Worm (Caenorhabditis elegans) whole organism, young adult: ENCODE results near the gene F13H8.5.

Experiments used
- B0035.1 ChIP-seq: sonication (generic microtip); optimal IDR thresholded peaks from 2 replicates; lab custom pipeline; 2016; ENCODE audit warnings: missing genetic modification characterization, mild to moderate bottlenecking, missing compliant biosample characterization, missing genotype, missing genetic modification reagents
- B0261.1 ChIP-seq: sonication (generic microtip); optimal IDR thresholded peaks from 2 replicates; lab custom pipeline; 2016; ENCODE audit warnings: mild to moderate bottlenecking, missing genetic modification characterization, moderate library complexity, missing compliant biosample characterization
- D2030.7 ChIP-seq: fragments of 200-800 bp; sonication (Bioruptor generic); IDR thresholded peaks from 2 replicates; pipeline ENCODE4 v1.3.6; 2022; ENCODE audit warnings: missing genetic modification reagents, missing genetic modification characterization, missing compliant biosample characterization
- F22D6.2 ChIP-seq: sonication (generic microtip); optimal IDR thresholded peaks from 2 replicates; lab custom pipeline; 2016; ENCODE audit warnings: mild to moderate bottlenecking, missing genetic modification characterization, missing compliant biosample characterization
- F49E8.2 ChIP-seq: sonication (generic microtip); optimal IDR thresholded peaks from 3 replicates; lab custom pipeline; 2017; ENCODE audit warnings: missing genetic modification characterization, mild to moderate bottlenecking, missing compliant biosample characterization, antibody characterized with exemption, moderate library complexity; ENCODE audit not compliant: insufficient read depth
- F55B11.4 ChIP-seq: sonication (generic microtip); optimal IDR thresholded peaks from 2 replicates; lab custom pipeline; 2016; ENCODE audit warnings: missing compliant biosample characterization, missing genetic modification characterization, borderline replicate concordance; ENCODE audit not compliant: insufficient read depth
- F57A8.1 ChIP-seq: fragments of 200-800 bp; sonication (Bioruptor generic); optimal IDR thresholded peaks from 2 replicates; lab custom pipeline; 2018; ENCODE audit warnings: mild to moderate bottlenecking, missing genetic modification characterization, moderate library complexity, missing compliant biosample characterization
- K12H6.12 ChIP-seq: fragments of 200-800 bp; sonication (Bioruptor generic); optimal IDR thresholded peaks from 2 replicates; lab custom pipeline; 2018; ENCODE audit warnings: mild to moderate bottlenecking, missing genetic modification characterization, missing compliant biosample characterization
- Y53F4B.3 ChIP-seq: fragments of 200-800 bp; sonication (Bioruptor generic); IDR thresholded peaks from 2 replicates; pipeline ENCODE4 v1.3.6; 2022; ENCODE audit warnings: missing genetic modification reagents, missing genetic modification characterization, missing compliant biosample characterization
- aptf-3 ChIP-seq: fragments of 200-800 bp; sonication (Bioruptor generic); IDR thresholded peaks from 2 replicates; pipeline ENCODE4 v1.3.6; 2022; ENCODE audit warnings: missing genetic modification characterization, missing compliant biosample characterization
- athp-1 ChIP-seq: sonication (generic microtip); optimal IDR thresholded peaks from 2 replicates; lab custom pipeline; 2017; ENCODE audit warnings: mild to moderate bottlenecking, missing genetic modification characterization, missing compliant biosample characterization
- cebp-2 ChIP-seq: fragments of 200-800 bp; sonication (Bioruptor generic); IDR thresholded peaks from 2 replicates; pipeline ENCODE4 v1.3.6; 2022; ENCODE audit warnings: missing genetic modification characterization, missing compliant biosample characterization
- ceh-58 ChIP-seq: fragments of 200-800 bp; sonication (Bioruptor generic); IDR thresholded peaks from 2 replicates; pipeline ENCODE4 v1.3.6; 2022; ENCODE audit warnings: missing genetic modification characterization, missing compliant biosample characterization
- ceh-79 ChIP-seq: sonication (generic microtip); optimal IDR thresholded peaks from 2 replicates; lab custom pipeline; 2017; ENCODE audit warnings: mild to moderate bottlenecking, missing genetic modification characterization, missing compliant biosample characterization
- dpff-1 ChIP-seq: sonication (generic microtip); optimal IDR thresholded peaks from 2 replicates; lab custom pipeline; 2017; ENCODE audit warnings: mild to moderate bottlenecking, missing genetic modification characterization, missing compliant biosample characterization
- egl-18 ChIP-seq: fragments of 200-800 bp; sonication (Bioruptor generic); IDR thresholded peaks from 2 replicates; pipeline ENCODE4 v1.3.6; 2022; ENCODE audit warnings: missing genetic modification reagents, missing genetic modification characterization, missing compliant biosample characterization
- egl-44 ChIP-seq: fragments of 200-800 bp; sonication (Bioruptor generic); IDR thresholded peaks from 2 replicates; pipeline ENCODE4 v1.3.6; 2022; ENCODE audit warnings: missing genetic modification reagents, missing genetic modification characterization, missing compliant biosample characterization
- egrh-3 ChIP-seq: fragments of 200-800 bp; sonication (Bioruptor generic); IDR thresholded peaks from 2 replicates; pipeline ENCODE4 v1.3.6; 2022; ENCODE audit warnings: missing genetic modification reagents, missing genetic modification characterization, missing compliant biosample characterization
- hlh-12 ChIP-seq: sonication (generic microtip); optimal IDR thresholded peaks from 2 replicates; lab custom pipeline; 2016; ENCODE audit warnings: missing genetic modification characterization, missing compliant biosample characterization
- hlh-26 ChIP-seq: fragments of 200-800 bp; sonication (Bioruptor generic); conservative IDR thresholded peaks from 2 replicates; pipeline ENCODE4 v1.3.6; 2022; ENCODE audit warnings: missing genetic modification reagents, missing genetic modification characterization, missing compliant biosample characterization
- hsf-1 ChIP-seq: fragments of 200-800 bp; sonication (Bioruptor generic); IDR thresholded peaks from 2 replicates; pipeline ENCODE4 v1.3.6; 2022; ENCODE audit warnings: missing genetic modification reagents, missing genetic modification characterization, missing compliant biosample characterization
- let-607 ChIP-seq, 2 experiments: fragments of 200-800 bp in 1 of 2; sonication (Bioruptor generic) in 1 of 2; sonication (generic microtip) in 1 of 2; optimal IDR thresholded peaks; 2 replicates each; lab custom pipeline; 2016 to 2018; ENCODE audit warnings: mild to moderate bottlenecking in 2 of 2, missing compliant biosample characterization in 2 of 2, missing genetic modification characterization in 2 of 2, moderate library complexity in 2 of 2, missing genotype in 1 of 2
- lin-26 ChIP-seq: fragments of 200-800 bp; sonication (Bioruptor generic); IDR thresholded peaks from 2 replicates; pipeline ENCODE4 v1.3.6; 2022; ENCODE audit warnings: missing genetic modification reagents, missing genetic modification characterization, missing compliant biosample characterization
- lin-35 ChIP-seq, 3 experiments: fragments of 150-350 bp in 2 of 3; sonication (generic microtip) in 1 of 3; optimal IDR thresholded peaks; 2 replicates each; lab custom pipeline; 2014 to 2018; ENCODE audit warnings: missing biosample characterization in 3 of 3, missing genetic modification characterization in 3 of 3, missing genetic modification reagents in 3 of 3
- lir-1 ChIP-seq: fragments of 200-800 bp; sonication (Bioruptor generic); conservative IDR thresholded peaks from 2 replicates; pipeline ENCODE4 v1.3.6; 2022; ENCODE audit warnings: missing genetic modification reagents, missing genetic modification characterization, missing compliant biosample characterization
- lsl-1 ChIP-seq: fragments of 200-800 bp; sonication (Bioruptor generic); optimal IDR thresholded peaks from 2 replicates; lab custom pipeline; 2018; ENCODE audit warnings: mild to moderate bottlenecking, missing genetic modification characterization, moderate library complexity, missing compliant biosample characterization
- lsy-27 ChIP-seq: sonication (generic microtip); optimal IDR thresholded peaks from 2 replicates; lab custom pipeline; 2017; ENCODE audit warnings: missing genetic modification characterization, mild to moderate bottlenecking, missing compliant biosample characterization, antibody characterized with exemption, missing genotype, borderline replicate concordance; ENCODE audit not compliant: insufficient read depth
- madf-3 ChIP-seq: fragments of 200-800 bp; sonication (Bioruptor generic); IDR thresholded peaks from 2 replicates; pipeline ENCODE4 v1.3.6; 2022; ENCODE audit warnings: missing genetic modification reagents, missing genetic modification characterization, missing compliant biosample characterization
- madf-6 ChIP-seq: fragments of 200-800 bp; sonication (Bioruptor generic); IDR thresholded peaks from 2 replicates; pipeline ENCODE4 v1.3.6; 2022; ENCODE audit warnings: missing genetic modification reagents, missing genetic modification characterization, missing compliant biosample characterization
- madf-8 ChIP-seq: fragments of 200-800 bp; sonication (Bioruptor generic); conservative IDR thresholded peaks from 2 replicates; pipeline ENCODE4 v1.3.6; 2022; ENCODE audit warnings: missing genetic modification reagents, missing genetic modification characterization, missing compliant biosample characterization
- mcd-1 ChIP-seq: fragments of 200-800 bp; sonication (Bioruptor generic); IDR thresholded peaks from 2 replicates; pipeline ENCODE4 v1.3.6; 2022; ENCODE audit warnings: missing genetic modification reagents, missing genetic modification characterization, missing compliant biosample characterization
- mxl-1 ChIP-seq: sonication (generic microtip); optimal IDR thresholded peaks from 2 replicates; lab custom pipeline; 2016; ENCODE audit warnings: missing genetic modification characterization, missing compliant biosample characterization
- nfyb-1 ChIP-seq: fragments of 200-800 bp; sonication (Bioruptor generic); IDR thresholded peaks from 2 replicates; pipeline ENCODE4 v1.3.6; 2022; ENCODE audit warnings: missing genetic modification reagents, missing genetic modification characterization, missing compliant biosample characterization
- nhr-120 ChIP-seq: fragments of 200-800 bp; sonication (Bioruptor generic); IDR thresholded peaks from 2 replicates; pipeline ENCODE4 v1.3.6; 2022; ENCODE audit warnings: missing genetic modification characterization, missing compliant biosample characterization
- nhr-27 ChIP-seq: fragments of 200-800 bp; sonication (Bioruptor generic); optimal IDR thresholded peaks from 2 replicates; lab custom pipeline; 2018; ENCODE audit warnings: mild to moderate bottlenecking, missing genetic modification characterization, moderate library complexity, missing compliant biosample characterization
- nhr-90 ChIP-seq: sonication (generic microtip); optimal IDR thresholded peaks from 2 replicates; lab custom pipeline; 2016; ENCODE audit warnings: missing genotype, mild to moderate bottlenecking, missing genetic modification characterization, missing compliant biosample characterization
- sdz-38 ChIP-seq: sonication (generic microtip); optimal IDR thresholded peaks from 2 replicates; lab custom pipeline; 2016; ENCODE audit warnings: missing genotype, missing genetic modification characterization, missing compliant biosample characterization
- snpc-4 ChIP-seq, 5 experiments: fragments of 150-350 bp in 1 of 5; sonication (generic microtip) in 4 of 5; optimal IDR thresholded peaks; 2 replicates each; lab custom pipeline; 2014 to 2018; ENCODE audit warnings: missing genetic modification characterization in 5 of 5, missing biosample characterization in 3 of 5, antibody characterized with exemption in 2 of 5, mild to moderate bottlenecking in 2 of 5, missing compliant biosample characterization in 2 of 5, missing genotype in 2 of 5, moderate library complexity in 2 of 5, missing genetic modification reagents in 1 of 5
- tbp1 ChIP-seq: fragments of 200-800 bp; sonication (Bioruptor generic); optimal IDR thresholded peaks from 2 replicates; lab custom pipeline; 2018; ENCODE audit warnings: mild to moderate bottlenecking, missing genetic modification characterization, missing compliant biosample characterization
- unc-130 ChIP-seq: sonication (generic microtip); optimal IDR thresholded peaks from 2 replicates; lab custom pipeline; 2016; ENCODE audit warnings: missing genetic modification reagents, missing genetic modification characterization, missing compliant biosample characterization
- unc-62 ChIP-seq: fragments of 150-350 bp; optimal IDR thresholded peaks from 2 replicates; lab custom pipeline; 2014; ENCODE audit warnings: missing biosample characterization, missing genetic modification reagents, missing genetic modification characterization
- zim-3 ChIP-seq: sonication (generic microtip); optimal IDR thresholded peaks from 2 replicates; lab custom pipeline; 2017; ENCODE audit warnings: mild to moderate bottlenecking, missing genetic modification characterization, moderate library complexity, missing compliant biosample characterization
- ztf-18 ChIP-seq: sonication (generic microtip); optimal IDR thresholded peaks from 2 replicates; lab custom pipeline; 2016; ENCODE audit warnings: missing genotype, mild to moderate bottlenecking, missing genetic modification characterization, missing compliant biosample characterization
- ztf-25 ChIP-seq: fragments of 200-800 bp; sonication (Bioruptor generic); IDR thresholded peaks from 2 replicates; pipeline ENCODE4 v1.3.6; 2022; ENCODE audit warnings: missing genetic modification reagents, missing genetic modification characterization, missing compliant biosample characterization
- ztf-26 ChIP-seq: sonication (generic microtip); optimal IDR thresholded peaks from 2 replicates; lab custom pipeline; 2017; ENCODE audit warnings: missing genetic modification characterization, missing compliant biosample characterization
- ztf-28 ChIP-seq: fragments of 200-800 bp; sonication (Bioruptor generic); IDR thresholded peaks from 2 replicates; pipeline ENCODE4 v1.3.6; 2022; ENCODE audit warnings: missing genetic modification reagents, missing genetic modification characterization, missing compliant biosample characterization
- ztf-6 ChIP-seq: fragments of 200-800 bp; sonication (Bioruptor generic); IDR thresholded peaks from 2 replicates; pipeline ENCODE4 v1.3.6; 2022; ENCODE audit warnings: missing genetic modification reagents, missing genetic modification characterization, missing compliant biosample characterization

Gene F13H8.5

ce11 chrII:6250782-6251461 is 5.0 kb downstream of the F13H8.5 start, which contains the start of gene phb-2 (continued):
- TF ChIP-seq F57A8.1 (GFP tag; lab: Kevin White, UChicago) (no peak), athp-1 (no peak), let-607 (tag; optimal IDR thresholded peaks at IDR 0.05; lab: Kevin White, UChicago) (no peak), ztf-6 (GFP tag; lab: Robert Waterston, UW) (no peak), F55B11.4 (no peak), dpff-1 (tag; lab: Kevin White, UChicago) (no peak), lsy-27 (no peak), madf-6 (peak; percentile 55), ceh-58 (GFP tag; lab: Robert Waterston, UW) (no peak), tbp1 (peak; percentile 49), ztf-26 (no peak), F49E8.2 (tag; lab: Kevin White, UChicago) (peak; percentile 17), sdz-38 (tag; lab: Kevin White, UChicago) (no peak), aptf-3 (GFP tag; lab: Robert Waterston, UW) (no peak), lin-26 (GFP tag; lab: Robert Waterston, UW) (peak; percentile 26; the same call in 1 of the 2 replicates), egrh-3 (GFP tag; lab: Robert Waterston, UW) (no peak), lsl-1 (GFP tag; lab: Kevin White, UChicago) (peak; percentile 50), nfyb-1 (GFP tag; lab: Robert Waterston, UW) (peak; percentile 58; the same call in 1 of the 2 replicates), B0035.1 (tag; lab: Kevin White, UChicago) (no peak), hsf-1 (GFP tag; lab: Robert Waterston, UW) (no peak), hlh-12 (no peak), nhr-90 (tag; lab: Kevin White, UChicago) (no peak), B0261.1 (tag; lab: Kevin White, UChicago) (no peak), ztf-28 (no peak), F22D6.2 (no peak), egl-44 (GFP tag; lab: Robert Waterston, UW) (no peak), mcd-1 (peak; percentile 75), mxl-1 (tag; lab: Kevin White, UChicago) (no peak), nhr-120 (GFP tag; lab: Robert Waterston, UW) (no peak), cebp-2 (GFP tag; lab: Robert Waterston, UW) (no peak), lin-35 (GFP tag; optimal IDR thresholded peaks at IDR 0.05; lab: Kevin White, UChicago) (peak in 2 of 3 experiments; percentile 2 to 90), Y53F4B.3 (no peak), snpc-4 (GFP tag; optimal IDR thresholded peaks at IDR 0.05; lab: Kevin White, UChicago) (no peak), snpc-4 (tag; optimal IDR thresholded peaks at IDR 0.05; lab: Kevin White, UChicago) (peak; percentile 5 to 51 (median 15)), unc-62 (GFP tag; lab: Kevin White, UChicago) (no peak), madf-3 (GFP tag; lab: Robert Waterston, UW) (no peak), zim-3 (no peak), egl-18 (no peak), ceh-79 (no peak), nhr-27 (no peak), D2030.7 (GFP tag; lab: Robert Waterston, UW) (peak; percentile 37), ztf-25 (no peak), ztf-18 (tag; lab: Kevin White, UChicago) (peak; percentile 27), madf-8 (GFP tag; lab: Robert Waterston, UW) (0 out of 2 replicates have a peak, but pooled peaks have one; percentile 25), hlh-26 (GFP tag; lab: Robert Waterston, UW) (no peak), unc-130 (GFP tag; lab: Kevin White, UChicago) (no peak), lir-1 (GFP tag; lab: Robert Waterston, UW) (no peak; the same call in 1 of the 2 replicates), K12H6.12 (tag; lab: Kevin White, UChicago) (peak; percentile 25)
